Fruit fly (Drosophila melanogaster) whole organism, embryonic: Measurements from ENCODE around the gene CG6028.

Source experiments
- Awh ChIP-seq: fragments of 200-800 bp; sonication (Bioruptor generic); IDR thresholded peaks from 2 replicates; pipeline ENCODE4, ENCODE4 v1.3.6; 2022; ENCODE audit warnings: missing biosample characterization, missing genetic modification characterization
- C15 ChIP-seq: fragments of 200-800 bp; sonication (Bioruptor generic); IDR thresholded peaks from 3 replicates; pipeline ENCODE4 v1.3.6; 2022; ENCODE audit warnings: missing biosample characterization, missing genetic modification characterization
- CG10565 ChIP-seq: fragments of 200-800 bp; sonication (Bioruptor generic); optimal IDR thresholded peaks from 3 replicates; lab custom pipeline; 2016; ENCODE audit warnings: missing biosample characterization, mild to moderate bottlenecking, missing genetic modification characterization
- CG11085 ChIP-seq: fragments of 200-800 bp; sonication (Bioruptor generic); IDR thresholded peaks from 2 replicates; pipeline ENCODE4 v1.3.6; 2022; ENCODE audit warnings: missing biosample characterization, missing genetic modification characterization
- CG11695 ChIP-seq: fragments of 200-800 bp; sonication (Bioruptor generic); IDR thresholded peaks from 3 replicates; pipeline ENCODE4 v1.3.6; 2022; ENCODE audit warnings: missing biosample characterization, missing genetic modification characterization
- CG15601 ChIP-seq: fragments of 200-800 bp; sonication (Bioruptor generic); optimal IDR thresholded peaks from 3 replicates; lab custom pipeline; 2019; ENCODE audit warnings: missing biosample characterization, mild to moderate bottlenecking, missing genetic modification characterization, moderate library complexity
- CG16815 ChIP-seq: fragments of 200-800 bp; sonication (Bioruptor generic); optimal IDR thresholded peaks from 3 replicates; lab custom pipeline; 2017; ENCODE audit warnings: missing biosample characterization, mild to moderate bottlenecking, missing genetic modification characterization
- CG2889 ChIP-seq: fragments of 200-800 bp; sonication (Bioruptor generic); IDR thresholded peaks from 3 replicates; pipeline ENCODE4 v1.3.6; 2022; ENCODE audit warnings: missing biosample characterization, missing genetic modification characterization
- CG31224 ChIP-seq: fragments of 200-800 bp; sonication (Bioruptor generic); IDR thresholded peaks from 2 replicates; pipeline ENCODE4 v1.3.6; 2022; ENCODE audit warnings: missing biosample characterization, missing genetic modification characterization
- CG32772 ChIP-seq: fragments of 200-800 bp; sonication (Bioruptor generic); IDR thresholded peaks from 2 replicates; pipeline ENCODE4 v1.3.6; 2022; ENCODE audit warnings: missing biosample characterization, missing genetic modification characterization
- CG3407 ChIP-seq: fragments of 200-800 bp; sonication (Bioruptor generic); optimal IDR thresholded peaks from 2 replicates; lab custom pipeline; 2018; ENCODE audit warnings: missing biosample characterization, mild to moderate bottlenecking, missing genetic modification characterization
- CG34224 ChIP-seq: fragments of 200-800 bp; sonication (Bioruptor generic); IDR thresholded peaks from 3 replicates; pipeline ENCODE4 v1.3.6; 2022; ENCODE audit warnings: missing biosample characterization, missing genetic modification characterization; ENCODE audit not compliant: partially characterized antibody
- CG4404 ChIP-seq: fragments of 200-800 bp; sonication (Bioruptor generic); IDR thresholded peaks from 2 replicates; pipeline ENCODE4 v1.3.6; 2022; ENCODE audit warnings: missing biosample characterization, missing genetic modification characterization
- CG7987 ChIP-seq: fragments of 200-800 bp; sonication (Bioruptor generic); optimal IDR thresholded peaks from 2 replicates; lab custom pipeline; 2018; ENCODE audit warnings: missing biosample characterization, mild to moderate bottlenecking, missing genetic modification characterization, moderate library complexity
- CG8765 ChIP-seq: fragments of 200-800 bp; sonication (Bioruptor generic); IDR thresholded peaks from 2 replicates; pipeline ENCODE4 v1.3.6; 2022; ENCODE audit warnings: missing biosample characterization, missing genetic modification characterization
- CkIIα-i1 ChIP-seq: fragments of 200-800 bp; sonication (Bioruptor generic); IDR thresholded peaks from 2 replicates; pipeline ENCODE4 v1.3.6; 2022; ENCODE audit warnings: missing biosample characterization, missing genetic modification characterization
- Dip2 ChIP-seq: fragments of 200-800 bp; sonication (Bioruptor generic); IDR thresholded peaks from 2 replicates; pipeline ENCODE4 v1.3.6; 2022; ENCODE audit warnings: missing biosample characterization, missing genetic modification characterization
- Dip3 ChIP-seq: fragments of 200-800 bp; sonication (Bioruptor generic); optimal IDR thresholded peaks from 3 replicates; lab custom pipeline; 2016; ENCODE audit warnings: missing biosample characterization, missing genetic modification characterization
- Elba2 ChIP-seq: fragments of 200-800 bp; sonication (Bioruptor generic); optimal IDR thresholded peaks from 3 replicates; lab custom pipeline; 2016; ENCODE audit warnings: missing biosample characterization, missing genetic modification characterization
- Ets65A ChIP-seq: fragments of 200-800 bp; sonication (Bioruptor generic); peaks from one replicate; lab custom pipeline; 2016; ENCODE audit warnings: missing biosample characterization, missing genetic modification characterization
- Hsf ChIP-seq: fragments of 200-800 bp; sonication (Bioruptor generic); optimal IDR thresholded peaks from 3 replicates; lab custom pipeline; 2016; ENCODE audit warnings: missing biosample characterization, missing genetic modification characterization
- Max ChIP-seq: fragments of 200-800 bp; sonication (Bioruptor generic); optimal IDR thresholded peaks from 2 replicates; lab custom pipeline; 2016; ENCODE audit warnings: missing biosample characterization, mild to moderate bottlenecking, missing genetic modification characterization
- Sox102F ChIP-seq: fragments of 200-800 bp; sonication (Bioruptor generic); optimal IDR thresholded peaks from 2 replicates; lab custom pipeline; 2018; ENCODE audit warnings: missing biosample characterization, mild to moderate bottlenecking, missing genetic modification characterization, moderate library complexity
- Spps ChIP-seq: fragments of 200-800 bp; sonication (Bioruptor generic); optimal IDR thresholded peaks from 2 replicates; lab custom pipeline; 2018; ENCODE audit warnings: missing biosample characterization, mild to moderate bottlenecking, missing genetic modification characterization
- caup ChIP-seq: fragments of 200-800 bp; sonication (Bioruptor generic); optimal IDR thresholded peaks from 3 replicates; lab custom pipeline; 2017; ENCODE audit warnings: missing biosample characterization, mild to moderate bottlenecking, missing genetic modification characterization, moderate library complexity; ENCODE audit not compliant: severe bottlenecking
- corto ChIP-seq: fragments of 200-800 bp; sonication (Bioruptor generic); optimal IDR thresholded peaks from 2 replicates; lab custom pipeline; 2016; ENCODE audit warnings: missing biosample characterization, mild to moderate bottlenecking, missing genetic modification characterization, moderate library complexity
- crol ChIP-seq: fragments of 200-800 bp; sonication (Bioruptor generic); IDR thresholded peaks from 2 replicates; pipeline ENCODE4 v1.3.6; 2022; ENCODE audit warnings: missing biosample characterization, missing genetic modification characterization
- danr ChIP-seq: fragments of 200-800 bp; sonication (Bioruptor generic); IDR thresholded peaks from 2 replicates; pipeline ENCODE4 v1.3.6; 2022; ENCODE audit warnings: missing biosample characterization, missing genetic modification characterization
- dimm ChIP-seq: fragments of 200-800 bp; sonication (Bioruptor generic); IDR thresholded peaks from 2 replicates; pipeline ENCODE4 v1.3.6; 2022; ENCODE audit warnings: missing biosample characterization, missing genetic modification characterization
- fu2 ChIP-seq: fragments of 200-800 bp; sonication (Bioruptor generic); optimal IDR thresholded peaks from 2 replicates; lab custom pipeline; 2016; ENCODE audit warnings: missing biosample characterization, missing genetic modification characterization
- gcm2 ChIP-seq: fragments of 200-800 bp; sonication (Bioruptor generic); optimal IDR thresholded peaks from 2 replicates; lab custom pipeline; 2016; ENCODE audit warnings: missing biosample characterization, missing genetic modification characterization
- gfzf ChIP-seq: fragments of 200-800 bp; sonication (Bioruptor generic); optimal IDR thresholded peaks from 2 replicates; lab custom pipeline; 2016; ENCODE audit warnings: missing biosample characterization, mild to moderate bottlenecking, missing genetic modification characterization, moderate library complexity
- gsb ChIP-seq: fragments of 200-800 bp; sonication (Bioruptor generic); IDR thresholded peaks from 2 replicates; pipeline ENCODE4 v1.3.6; 2022; ENCODE audit warnings: missing biosample characterization, missing genetic modification characterization
- ham ChIP-seq: fragments of 200-800 bp; sonication (Bioruptor generic); IDR thresholded peaks from 2 replicates; pipeline ENCODE4 v1.3.6; 2022; ENCODE audit warnings: missing biosample characterization, missing genetic modification characterization
- hbn ChIP-seq: fragments of 200-800 bp; sonication (Bioruptor generic); IDR thresholded peaks from 2 replicates; pipeline ENCODE4 v1.3.6; 2022; ENCODE audit warnings: missing biosample characterization, missing genetic modification characterization; ENCODE audit not compliant: partially characterized antibody
- ind ChIP-seq: fragments of 200-800 bp; sonication (Bioruptor generic); optimal IDR thresholded peaks from 3 replicates; lab custom pipeline; 2016; ENCODE audit warnings: missing biosample characterization, missing genetic modification characterization
- knrl ChIP-seq: fragments of 200-800 bp; sonication (Bioruptor generic); IDR thresholded peaks from 3 replicates; pipeline ENCODE4 v1.3.6; 2022; ENCODE audit warnings: missing biosample characterization, missing genetic modification characterization; ENCODE audit not compliant: partially characterized antibody
- maf-S ChIP-seq: fragments of 200-800 bp; sonication (Bioruptor generic); optimal IDR thresholded peaks from 2 replicates; lab custom pipeline; 2016; ENCODE audit warnings: missing biosample characterization, missing genetic modification characterization
- nerfin-1 ChIP-seq: fragments of 200-800 bp; sonication (Bioruptor generic); optimal IDR thresholded peaks from 3 replicates; lab custom pipeline; 2019; ENCODE audit warnings: missing biosample characterization, mild to moderate bottlenecking, missing genetic modification characterization, moderate library complexity
- onecut ChIP-seq: fragments of 200-800 bp; sonication (Bioruptor generic); IDR thresholded peaks from 2 replicates; pipeline ENCODE4 v1.3.6; 2022; ENCODE audit warnings: missing biosample characterization, missing genetic modification characterization
- org-1 ChIP-seq: fragments of 200-800 bp; sonication (Bioruptor generic); optimal IDR thresholded peaks from 2 replicates; lab custom pipeline; 2017; ENCODE audit warnings: missing biosample characterization, missing genetic modification characterization
- p53 ChIP-seq: fragments of 200-800 bp; sonication (Bioruptor generic); optimal IDR thresholded peaks from 2 replicates; lab custom pipeline; 2016; ENCODE audit warnings: missing biosample characterization, missing genetic modification characterization
- pan ChIP-seq, 4 experiments: fragments of >200 bp in 3 of 4; fragments of 200-800 bp in 1 of 4; sonication (Bioruptor generic) in 1 of 4; optimal IDR thresholded peaks in 3 of 4; IDR thresholded peaks in 1 of 4; 2 replicates each; pipeline versions ENCODE4 v1.3.6 to Lab custom; 2017 to 2022; ENCODE audit warnings: missing biosample characterization in 2 of 4, missing genetic modification characterization in 2 of 4, mixed read lengths in 1 of 4
- pfk ChIP-seq: fragments of 200-800 bp; sonication (Bioruptor generic); optimal IDR thresholded peaks from 2 replicates; lab custom pipeline; 2018; ENCODE audit warnings: missing biosample characterization, mild to moderate bottlenecking, missing genetic modification characterization, moderate library complexity
- psq ChIP-seq: fragments of 200-800 bp; sonication (Bioruptor generic); optimal IDR thresholded peaks from 2 replicates; lab custom pipeline; 2017; ENCODE audit warnings: missing biosample characterization, missing genetic modification characterization
- salm ChIP-seq: fragments of 200-800 bp; sonication (Bioruptor generic); optimal IDR thresholded peaks from 2 replicates; lab custom pipeline; 2018; ENCODE audit warnings: missing biosample characterization, mild to moderate bottlenecking, missing genetic modification characterization
- seq ChIP-seq: fragments of 200-800 bp; sonication (Bioruptor generic); IDR thresholded peaks from 2 replicates; pipeline ENCODE4 v1.3.6; 2022; ENCODE audit warnings: missing biosample characterization, missing genetic modification characterization
- sim ChIP-seq: fragments of 200-800 bp; sonication (Bioruptor generic); IDR thresholded peaks from 2 replicates; pipeline ENCODE4 v1.3.6; 2022; ENCODE audit warnings: missing biosample characterization, missing genetic modification characterization
- usp ChIP-seq: fragments of >200 bp; optimal IDR thresholded peaks from 2 replicates; lab custom pipeline; 2017; ENCODE audit warnings: missing biosample characterization, missing genetic modification characterization
- yki ChIP-seq: fragments of >200 bp; optimal IDR thresholded peaks from 3 replicates; lab custom pipeline; 2018
- zfh1 ChIP-seq: fragments of 200-800 bp; sonication (Bioruptor generic); IDR thresholded peaks from 3 replicates; pipeline ENCODE4 v1.3.6; 2022; ENCODE audit warnings: missing biosample characterization, missing genetic modification characterization

The CG6028 gene

dm6 chr3R:22018777-22019420, 6.4 kb downstream of the CG6028 start, which contains the start of gene Idh3b (continued):
- TF ChIP-seq CG3407 (peak; percentile 26), CG32772 (peak; percentile 54; the same call in 1 of the 2 replicates), CkIIα-i1 (GFP tag; lab: Robert Waterston, UW) (no peak), CG2889 (no peak), salm (no peak), onecut (GFP tag; lab: Robert Waterston, UW) (peak; percentile 77), knrl (GFP tag; lab: Robert Waterston, UW) (peak; percentile 94), Hsf (GFP tag; lab: Kevin White, UChicago) (peak; percentile 71), seq (GFP tag; lab: Robert Waterston, UW) (no peak), p53 (GFP tag; lab: Kevin White, UChicago) (peak; percentile 28), Sox102F (no peak), gcm2 (GFP tag; lab: Kevin White, UChicago) (peak; percentile 40), CG10565 (GFP tag; lab: Kevin White, UChicago) (no peak), CG16815 (peak; percentile 12), ind (GFP tag; lab: Kevin White, UChicago) (peak; percentile 68), CG11085 (no peak; the same call in 1 of the 2 replicates), nerfin-1 (tag; lab: Kevin White, UChicago) (no peak), C15 (GFP tag; lab: Robert Waterston, UW) (no peak), Max (peak; percentile 63), ham (GFP tag; lab: Robert Waterston, UW) (no peak), gfzf (GFP tag; lab: Kevin White, UChicago) (peak; percentile 54), Elba2 (GFP tag; lab: Kevin White, UChicago) (peak; percentile 61), corto (GFP tag; lab: Kevin White, UChicago) (no peak), CG15601 (tag; lab: Kevin White, UChicago) (peak; percentile 55), Dip2 (GFP tag; lab: Robert Waterston, UW) (no peak), CG4404 (GFP tag; lab: Robert Waterston, UW) (peak; percentile 44; the same call in 1 of the 2 replicates), hbn (GFP tag; lab: Robert Waterston, UW) (peak; percentile 97), CG11695 (GFP tag; lab: Robert Waterston, UW) (peak; percentile 36; the same call in 1 of the 3 replicates), usp (no peak), danr (GFP tag; lab: Robert Waterston, UW) (no peak), caup (GFP tag; lab: Kevin White, UChicago) (no peak), CG31224 (peak; percentile 43; the same call in 1 of the 2 replicates), pan (optimal IDR thresholded peaks at IDR 0.05; lab: Kevin White, UChicago) (no peak), pan (GFP tag; optimal IDR thresholded peaks at IDR 0.05 in 1 of 2, IDR thresholded peaks at IDR 0.05 in 1 of 2) (no peak), CG8765 (no peak), CG34224 (peak; percentile 96), sim (no peak), Awh (no peak), maf-S (GFP tag; lab: Kevin White, UChicago) (peak; percentile 28), fu2 (GFP tag; lab: Kevin White, UChicago) (peak; percentile 37), crol (GFP tag; lab: Robert Waterston, UW) (no peak), yki (no peak), psq (GFP tag; lab: Kevin White, UChicago) (no peak), org-1 (no peak), pfk (GFP tag; lab: Kevin White, UChicago) (peak; percentile 42), dimm (GFP tag; lab: Robert Waterston, UW) (no peak), zfh1 (GFP tag; lab: Robert Waterston, UW) (peak; percentile 69; the same call in 2 of the 3 replicates), Ets65A (GFP tag; lab: Kevin White, UChicago) (peak; percentile 96), Dip3 (GFP tag; lab: Kevin White, UChicago) (peak; percentile 75), Spps (no peak), gsb (GFP tag; lab: Robert Waterston, UW) (no peak), CG7987 (GFP tag; lab: Kevin White, UChicago) (no peak)
